Fruit fly (Drosophila melanogaster) whole organism, adult: ENCODE results near the gene hid.

Experiments used
- CG14711 ChIP-seq: fragments of 200-800 bp; sonication (Bioruptor generic); optimal IDR thresholded peaks from 2 replicates; lab custom pipeline; 2018; ENCODE audit warnings: missing biosample characterization, mild to moderate bottlenecking, missing genetic modification characterization, moderate library complexity
- CG1620 ChIP-seq: fragments of 200-800 bp; sonication (Bioruptor generic); optimal IDR thresholded peaks from 2 replicates; lab custom pipeline; 2016; ENCODE audit warnings: missing biosample characterization, missing genetic modification characterization
- ovo ChIP-seq: fragments of 200-800 bp; sonication (Bioruptor generic); optimal IDR thresholded peaks from 2 replicates; lab custom pipeline; 2016; ENCODE audit warnings: missing biosample characterization, missing genetic modification characterization

DNA sequence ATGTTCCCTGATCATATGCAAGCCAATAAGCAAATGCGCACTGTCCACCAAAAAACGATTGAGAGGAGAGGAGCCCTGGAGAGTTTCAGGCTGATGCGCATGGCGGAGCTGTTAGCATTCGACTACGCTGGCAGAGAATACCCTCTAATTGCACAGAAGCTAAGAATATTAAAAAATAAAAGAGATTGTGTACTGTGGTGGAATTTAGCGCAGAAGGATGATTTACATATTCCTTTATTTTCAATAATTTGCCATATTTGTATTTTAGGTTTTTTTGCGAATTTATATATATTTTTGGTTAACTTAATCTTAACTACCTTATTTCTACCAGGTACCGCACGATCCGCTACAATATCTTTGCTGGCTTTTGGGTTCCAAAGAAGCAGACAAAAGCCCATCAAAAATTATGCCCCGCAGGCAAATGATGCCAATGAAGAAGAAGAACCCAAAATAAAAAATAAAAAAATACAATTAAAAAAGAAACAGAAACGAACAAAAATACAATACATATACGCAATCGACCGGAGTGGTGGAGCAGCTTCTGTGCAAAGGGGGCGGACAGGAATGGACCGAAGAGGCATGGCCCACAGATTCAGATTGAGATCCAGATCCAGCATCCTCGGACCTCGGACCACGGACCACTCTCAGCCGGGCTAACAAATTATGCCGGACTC lies 9.0 kb upstream of the hid start:
- TF ChIP-seq CG14711 (tag; lab: Kevin White, UChicago), result no peak
- no peak for TF ChIP-seq ovo (GFP tag; lab: Kevin White, UChicago)
- TF ChIP-seq CG1620, result no peak
